Worm (Caenorhabditis elegans): Measurements from ENCODE around the gene hpx-2.

DNA sequence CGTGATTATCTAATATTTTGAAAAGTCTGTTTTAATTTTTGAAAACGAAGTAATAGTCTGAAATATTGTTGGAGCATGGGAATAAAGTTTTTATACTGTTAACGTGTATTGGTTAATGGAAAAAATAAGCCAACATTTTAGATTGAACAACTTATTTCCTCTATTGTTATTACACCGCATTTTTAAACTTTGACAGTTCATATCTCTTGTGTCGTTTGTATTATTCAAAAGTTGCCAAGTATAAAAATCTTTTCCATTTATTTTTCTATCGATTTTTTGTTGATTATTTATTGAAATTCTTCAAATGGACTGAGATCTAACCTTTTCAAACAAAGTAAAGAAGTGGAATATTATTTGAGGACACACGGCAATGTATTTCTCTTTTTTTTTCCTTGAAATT lies 19.5 kb upstream of the hpx-2 start, which contains the start of gene str-165:
- no peak for TF ChIP-seq mcd-1 (GFP tag; IDR thresholded peaks at IDR 0.05)
- no peak for TF ChIP-seq mxl-1 (tag; optimal IDR thresholded peaks at IDR 0.05)
- TF ChIP-seq pha-4 (tag; optimal IDR thresholded peaks at IDR 0.05) = no peak
- TF ChIP-seq F49E8.2 (tag; optimal IDR thresholded peaks at IDR 0.05; ENCODE audit: insufficient read depth) = no peak
- TF ChIP-seq ceh-27 (GFP tag; optimal IDR thresholded peaks at IDR 0.05) = no peak
- no peak for TF ChIP-seq unc-130 (GFP tag; optimal IDR thresholded peaks at IDR 0.05)
- no peak for TF ChIP-seq lin-35 (GFP tag; optimal IDR thresholded peaks at IDR 0.05)
- TF ChIP-seq ceh-100 (GFP tag; IDR thresholded peaks at IDR 0.05) = no peak
- TF ChIP-seq Y53G8AR.9 (GFP tag; conservative IDR thresholded peaks at IDR 0.05) = no peak
- TF ChIP-seq die-1 (tag; optimal IDR thresholded peaks at IDR 0.05) = no peak
- no peak for TF ChIP-seq ama-1 (optimal IDR thresholded peaks at IDR 0.05)
- TF ChIP-seq ama-1 (GFP tag; optimal IDR thresholded peaks at IDR 0.05) = no peak
- TF ChIP-seq snpc-1.3 (tag; optimal IDR thresholded peaks at IDR 0.05; ENCODE audit: insufficient read depth) = no peak
- TF ChIP-seq attf-5 (GFP tag; optimal IDR thresholded peaks at IDR 0.05) = no peak
